Fruit fly (Drosophila melanogaster) whole organism, wandering third instar larva: Measurements from ENCODE around the gene CG46387.

ENCODE experiments used
- Abd-B ChIP-seq: fragments of >200 bp; optimal IDR thresholded peaks from 2 replicates; lab custom pipeline; 2017; ENCODE audit warnings: missing biosample characterization, missing genetic modification characterization
- CG32264 ChIP-seq: fragments of 200-800 bp; sonication (Bioruptor generic); optimal IDR thresholded peaks from 2 replicates; lab custom pipeline; 2016; ENCODE audit warnings: missing biosample characterization, missing genetic modification characterization
- CG9705 ChIP-seq: fragments of 200-800 bp; sonication (Bioruptor generic); optimal IDR thresholded peaks from 2 replicates; lab custom pipeline; 2018; ENCODE audit warnings: missing biosample characterization, mild to moderate bottlenecking, missing genetic modification characterization
- CrebA ChIP-seq: fragments of 200-800 bp; sonication (Bioruptor generic); optimal IDR thresholded peaks from 2 replicates; lab custom pipeline; 2016; ENCODE audit warnings: missing biosample characterization, mild to moderate bottlenecking, missing genetic modification characterization, borderline replicate concordance
- Dfd ChIP-seq: fragments of >200 bp; optimal IDR thresholded peaks from 2 replicates; lab custom pipeline; 2017; ENCODE audit warnings: missing biosample characterization, missing genetic modification characterization
- Dif ChIP-seq: fragments of 200-275, 200-300 bp; sonication (Bioruptor generic); optimal IDR thresholded peaks from 2 replicates; lab custom pipeline; 2018; ENCODE audit warnings: missing biosample characterization, missing genetic modification characterization; ENCODE audit not compliant: partially characterized antibody
- GATAd ChIP-seq: sonication (Bioruptor generic); optimal IDR thresholded peaks from 2 replicates; lab custom pipeline; 2016; ENCODE audit warnings: missing biosample characterization, missing genetic modification characterization
- HLH106 ChIP-seq: fragments of 200-800 bp; optimal IDR thresholded peaks from 3 replicates; lab custom pipeline; 2019; ENCODE audit warnings: missing biosample characterization, mild to moderate bottlenecking, missing genetic modification characterization, moderate library complexity
- Hnf4 ChIP-seq: fragments of 200-800 bp; sonication (Bioruptor generic); optimal IDR thresholded peaks from 2 replicates; lab custom pipeline; 2016; ENCODE audit warnings: missing biosample characterization, mild to moderate bottlenecking, missing genetic modification characterization
- Hr78 ChIP-seq: fragments of >200 bp; optimal IDR thresholded peaks from 2 replicates; lab custom pipeline; 2017; ENCODE audit warnings: missing biosample characterization, missing genetic modification characterization
- Hr83 ChIP-seq: fragments of 200-300 bp; sonication (Bioruptor generic); optimal IDR thresholded peaks from 2 replicates; lab custom pipeline; 2016; ENCODE audit warnings: missing biosample characterization, mild to moderate bottlenecking, missing genetic modification characterization, moderate library complexity; ENCODE audit not compliant: poor library complexity, severe bottlenecking
- Jra ChIP-seq: sonication (Bioruptor generic); optimal IDR thresholded peaks from 2 replicates; lab custom pipeline; 2016; ENCODE audit warnings: missing biosample characterization, missing genetic modification characterization
- Mio ChIP-seq: sonication (Bioruptor generic); optimal IDR thresholded peaks from 2 replicates; lab custom pipeline; 2016; ENCODE audit warnings: missing biosample characterization, missing genetic modification characterization
- Myc ChIP-seq: fragments of >200 bp; optimal IDR thresholded peaks from 2 replicates; lab custom pipeline; 2017
- N ChIP-seq: fragments of >200 bp; optimal IDR thresholded peaks from 2 replicates; lab custom pipeline; 2018; ENCODE audit warnings: missing biosample characterization, missing external identifiers, missing genetic modification characterization
- OdsH ChIP-seq: fragments of 200-800 bp; sonication (Bioruptor generic); optimal IDR thresholded peaks from 2 replicates; lab custom pipeline; 2016; ENCODE audit warnings: missing biosample characterization, mild to moderate bottlenecking, missing genetic modification characterization
- Rel ChIP-seq, 2 experiments: fragments of 200-800 bp; sonication (Bioruptor generic) in 1 of 2; optimal IDR thresholded peaks; 2 replicates in 1 of 2; 3 replicates in 1 of 2; lab custom pipeline; 2016 to 2019; ENCODE audit warnings: mild to moderate bottlenecking in 2 of 2, missing biosample characterization in 2 of 2, missing genetic modification characterization in 2 of 2, moderate library complexity in 1 of 2
- Sp1 ChIP-seq: fragments of 200-800 bp; sonication (Bioruptor generic); optimal IDR thresholded peaks from 3 replicates; lab custom pipeline; 2019; ENCODE audit warnings: missing biosample characterization, mild to moderate bottlenecking, missing genetic modification characterization, moderate library complexity
- Vsx2 ChIP-seq: fragments of 200-300, 225-300 bp; sonication (Bioruptor generic); optimal IDR thresholded peaks from 2 replicates; lab custom pipeline; 2018; ENCODE audit warnings: missing biosample characterization, missing genetic modification characterization; ENCODE audit not compliant: partially characterized antibody
- br ChIP-seq: fragments of 200-800 bp; sonication (Bioruptor generic); optimal IDR thresholded peaks from 2 replicates; lab custom pipeline; 2016; ENCODE audit warnings: missing biosample characterization, missing genetic modification characterization
- brk ChIP-seq: fragments of 200-800 bp; sonication (Bioruptor generic); optimal IDR thresholded peaks from 2 replicates; lab custom pipeline; 2016; ENCODE audit warnings: missing biosample characterization, mild to moderate bottlenecking, missing genetic modification characterization
- dl ChIP-seq, 2 experiments: fragments of 175-275, 200-275 bp in 1 of 2; fragments of 200-275 bp in 1 of 2; sonication (Bioruptor generic); optimal IDR thresholded peaks; lab custom pipeline; 2018; ENCODE audit warnings: mild to moderate bottlenecking in 2 of 2, missing biosample characterization in 2 of 2, missing genetic modification characterization in 2 of 2, moderate library complexity in 2 of 2; ENCODE audit not compliant: partially characterized antibody in 2 of 2, insufficient read depth in 1 of 2
- dmrt93B ChIP-seq: fragments of 200-800 bp; sonication (Bioruptor generic); optimal IDR thresholded peaks from 2 replicates; lab custom pipeline; 2018; ENCODE audit warnings: missing biosample characterization, mild to moderate bottlenecking, missing genetic modification characterization
- dsf ChIP-seq: sonication (Bioruptor generic); optimal IDR thresholded peaks from 2 replicates; lab custom pipeline; 2016; ENCODE audit warnings: missing biosample characterization, missing genetic modification characterization, borderline replicate concordance
- ey ChIP-seq: fragments of 200-800 bp; sonication (Bioruptor generic); optimal IDR thresholded peaks from 2 replicates; lab custom pipeline; 2016; ENCODE audit warnings: missing biosample characterization, missing genetic modification characterization
- foxo ChIP-seq, 2 experiments: fragments of 200-800 bp; sonication (Bioruptor generic); optimal IDR thresholded peaks; 2 replicates in 1 of 2; 3 replicates in 1 of 2; lab custom pipeline; 2016 to 2017; ENCODE audit warnings: missing biosample characterization in 2 of 2, missing genetic modification characterization in 2 of 2
- fru ChIP-seq: fragments of 200-800 bp; sonication (Bioruptor generic); optimal IDR thresholded peaks from 3 replicates; lab custom pipeline; 2016; ENCODE audit warnings: missing biosample characterization, mild to moderate bottlenecking, missing genetic modification characterization
- h ChIP-seq: fragments of 200-800 bp; sonication (Bioruptor generic); optimal IDR thresholded peaks from 3 replicates; lab custom pipeline; 2016; ENCODE audit warnings: missing biosample characterization, mild to moderate bottlenecking, missing genetic modification characterization
- jim ChIP-seq: fragments of 175-275, 200-325 bp; sonication (Bioruptor generic); optimal IDR thresholded peaks from 2 replicates; lab custom pipeline; 2016; ENCODE audit warnings: missing biosample characterization, mild to moderate bottlenecking, missing genetic modification characterization
- lola ChIP-seq: fragments of >200 bp; optimal IDR thresholded peaks from 2 replicates; lab custom pipeline; 2017; ENCODE audit warnings: missing biosample characterization, missing genetic modification characterization
- pan ChIP-seq: fragments of >200 bp; optimal IDR thresholded peaks from 2 replicates; lab custom pipeline; 2017
- psq ChIP-seq: fragments of 200-800 bp; sonication (Bioruptor generic); optimal IDR thresholded peaks from 3 replicates; lab custom pipeline; 2017; ENCODE audit warnings: missing biosample characterization, mild to moderate bottlenecking, missing genetic modification characterization, moderate library complexity
- rgr ChIP-seq: fragments of 200-800 bp; sonication (Bioruptor generic); optimal IDR thresholded peaks from 3 replicates; lab custom pipeline; 2016; ENCODE audit warnings: missing biosample characterization, mild to moderate bottlenecking, missing genetic modification characterization
- sage ChIP-seq: fragments of 200-800 bp; sonication (Bioruptor generic); optimal IDR thresholded peaks from 2 replicates; lab custom pipeline; 2016; ENCODE audit warnings: missing biosample characterization, mild to moderate bottlenecking, missing genetic modification characterization
- sv ChIP-seq: fragments of 200-800 bp; sonication (Bioruptor generic); optimal IDR thresholded peaks from 3 replicates; lab custom pipeline; 2016; ENCODE audit warnings: missing biosample characterization, missing genetic modification characterization
- tai ChIP-seq: sonication (Bioruptor generic); optimal IDR thresholded peaks from 2 replicates; lab custom pipeline; 2016; ENCODE audit warnings: missing biosample characterization, missing genetic modification characterization
- usp ChIP-seq: fragments of >200 bp; optimal IDR thresholded peaks from 2 replicates; lab custom pipeline; 2017; ENCODE audit warnings: missing biosample characterization, missing genetic modification characterization
- woc ChIP-seq: sonication (Bioruptor generic); optimal IDR thresholded peaks from 2 replicates; lab custom pipeline; 2016; ENCODE audit warnings: missing biosample characterization, mild to moderate bottlenecking, missing genetic modification characterization

The CG46387 gene

dm6 chr3L:9899046-9899659 is 727 bp downstream of the CG46387 start, which contains the start of gene nudE:
Gene nudE, plus strand, starts transcription at chr3L:9899241.
- TF ChIP-seq Vsx2 (GFP tag; lab: Kevin White, UChicago) (no peak), br (GFP tag; lab: Kevin White, UChicago) (peak; percentile 50), Dfd (no peak), CG9705 (GFP tag; lab: Kevin White, UChicago) (peak; percentile 20), Hr83 (peak; percentile 48), Jra (GFP tag; lab: Kevin White, UChicago) (no peak), Abd-B (GFP tag; lab: Kevin White, UChicago) (no peak), tai (GFP tag; lab: Kevin White, UChicago) (no peak), pan (no peak), foxo (GFP tag; optimal IDR thresholded peaks at IDR 0.05; lab: Kevin White, UChicago) (peak in 1 of 2 experiments; percentile 60), sage (no peak), Hnf4 (GFP tag; lab: Kevin White, UChicago) (peak; percentile 43), psq (GFP tag; lab: Kevin White, UChicago) (no peak), sv (GFP tag; lab: Kevin White, UChicago) (peak; percentile 47), dsf (GFP tag; lab: Kevin White, UChicago) (no peak), Myc (lab: Kevin White, UChicago) (no peak), CrebA (GFP tag; lab: Kevin White, UChicago) (no peak), N (GFP tag; lab: Kevin White, UChicago) (no peak), HLH106 (tag; lab: Kevin White, UChicago) (peak; percentile 6), woc (peak; percentile 23), h (peak; percentile 65), jim (GFP tag; lab: Kevin White, UChicago) (no peak), GATAd (GFP tag; lab: Kevin White, UChicago) (no peak), OdsH (no peak), Mio (no peak), CG32264 (no peak), ey (peak; percentile 30), fru (GFP tag; lab: Kevin White, UChicago) (no peak), dmrt93B (GFP tag; lab: Kevin White, UChicago) (peak; percentile 2), Dif (no peak), Sp1 (GFP tag; lab: Kevin White, UChicago) (no peak), lola (GFP tag; lab: Kevin White, UChicago) (no peak), brk (GFP tag; lab: Kevin White, UChicago) (no peak), Rel (GFP tag; optimal IDR thresholded peaks at IDR 0.05; lab: Kevin White, UChicago) (no peak), Rel (tag; optimal IDR thresholded peaks at IDR 0.05; lab: Kevin White, UChicago) (no peak), Hr78 (no peak), rgr (GFP tag; lab: Kevin White, UChicago) (peak; percentile 53), usp (GFP tag; lab: Kevin White, UChicago) (no peak), dl (GFP tag; optimal IDR thresholded peaks at IDR 0.05; lab: Kevin White, UChicago; ENCODE audit: insufficient read depth in 1 of 2, partially characterized antibody in 2 of 2) (no peak)
- TF ChIP-seq, all 38 proteins: peak for 12

dm6 chr3L:9904988-9905387 is 6.6 kb downstream of the CG46387 start:
- TF ChIP-seq Hr78 (no peak), Dfd (no peak), Abd-B (GFP tag; lab: Kevin White, UChicago) (no peak), h (no peak), pan (no peak), Jra (GFP tag; lab: Kevin White, UChicago) (no peak), dl (GFP tag; optimal IDR thresholded peaks at IDR 0.05; lab: Kevin White, UChicago; ENCODE audit: insufficient read depth in 1 of 2, partially characterized antibody in 2 of 2) (no peak), tai (GFP tag; lab: Kevin White, UChicago) (no peak), CG9705 (GFP tag; lab: Kevin White, UChicago) (no peak), Rel (GFP tag; optimal IDR thresholded peaks at IDR 0.05; lab: Kevin White, UChicago) (no peak), Rel (tag; optimal IDR thresholded peaks at IDR 0.05; lab: Kevin White, UChicago) (no peak), Mio (no peak), rgr (GFP tag; lab: Kevin White, UChicago) (no peak), GATAd (GFP tag; lab: Kevin White, UChicago) (no peak), usp (GFP tag; lab: Kevin White, UChicago) (no peak), CrebA (GFP tag; lab: Kevin White, UChicago) (no peak), Sp1 (GFP tag; lab: Kevin White, UChicago) (no peak), dmrt93B (GFP tag; lab: Kevin White, UChicago) (no peak)
